Fruit fly (Drosophila melanogaster): Measurements from ENCODE around the gene Dyrk2.

Dyrk2 gene

dm6 chr2L:14157993-14158392, 75.9 kb downstream of the Dyrk2 start:
- no peak for TF ChIP-seq Clk (GFP tag; optimal IDR thresholded peaks at IDR 0.05)
- no peak for TF ChIP-seq CG12768 (GFP tag; optimal IDR thresholded peaks at IDR 0.05)
- TF ChIP-seq bab1 (GFP tag; optimal IDR thresholded peaks at IDR 0.05), result no peak
- TF ChIP-seq cic (GFP tag; optimal IDR thresholded peaks at IDR 0.05), result no peak
- no peak for TF ChIP-seq tj (GFP tag; optimal IDR thresholded peaks at IDR 0.05)
- no peak for TF ChIP-seq CG11617 (GFP tag; optimal IDR thresholded peaks at IDR 0.05)
- no peak for TF ChIP-seq CG7101 (tag; optimal IDR thresholded peaks at IDR 0.05)
- no peak for TF ChIP-seq cnc (optimal IDR thresholded peaks at IDR 0.05)
- no peak for TF ChIP-seq pad (GFP tag; optimal IDR thresholded peaks at IDR 0.05)
- TF ChIP-seq ovo (GFP tag; optimal IDR thresholded peaks at IDR 0.05), result no peak
- TF ChIP-seq Mnt (GFP tag; optimal IDR thresholded peaks at IDR 0.05), result no peak
- no peak for TF ChIP-seq CG5204 (GFP tag; optimal IDR thresholded peaks at IDR 0.05)
- TF ChIP-seq toe (GFP tag; optimal IDR thresholded peaks at IDR 0.05), result no peak
- no peak for TF ChIP-seq CG7045 (GFP tag; optimal IDR thresholded peaks at IDR 0.05)
- TF ChIP-seq Hr96 (GFP tag; optimal IDR thresholded peaks at IDR 0.05), result no peak
- TF ChIP-seq CG33017 (tag; optimal IDR thresholded peaks at IDR 0.05), result no peak
- TF ChIP-seq kay (GFP tag; ENCODE audit: borderline replicate concordance), result no peak

- TF ChIP-seq CG1620 (GFP tag; optimal IDR thresholded peaks at IDR 0.05) (no peak), bab1 (GFP tag; optimal IDR thresholded peaks at IDR 0.05) (no peak), tj (GFP tag; optimal IDR thresholded peaks at IDR 0.05) (no peak), CG7101 (tag; optimal IDR thresholded peaks at IDR 0.05) (no peak), CG11617 (GFP tag; optimal IDR thresholded peaks at IDR 0.05) (no peak), kay (GFP tag; ENCODE audit: borderline replicate concordance) (no peak), toe (GFP tag; optimal IDR thresholded peaks at IDR 0.05) (no peak), cnc (optimal IDR thresholded peaks at IDR 0.05) (no peak)
These were observed 87.6 kb downstream of the Dyrk2 start for dm6 chr2L:14146368-14146767.

DNA sequence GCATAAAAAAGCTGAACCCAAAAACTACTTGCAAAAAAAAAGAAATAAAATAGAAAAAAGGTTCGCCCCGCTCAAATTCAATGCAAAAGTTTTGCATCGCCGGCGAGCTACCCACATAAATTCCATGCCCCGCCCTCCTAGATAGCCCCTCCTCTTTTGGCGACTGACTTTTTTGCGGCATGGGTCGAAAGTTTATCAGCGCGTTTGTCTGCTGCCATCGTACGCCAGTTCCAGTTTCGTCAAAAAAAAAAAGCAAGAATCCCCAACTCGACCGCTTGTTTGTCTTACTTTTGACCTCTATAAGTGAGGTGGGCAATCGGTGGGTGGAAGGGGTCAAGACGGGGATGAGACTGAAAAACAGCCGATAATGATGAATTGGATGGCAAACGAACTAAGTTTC, 91.1 kb downstream of the Dyrk2 start:
- TF ChIP-seq CG7101 (tag; optimal IDR thresholded peaks at IDR 0.05), result no peak
- TF ChIP-seq CG1620 (GFP tag; optimal IDR thresholded peaks at IDR 0.05), result no peak
- no peak for TF ChIP-seq kay (GFP tag; ENCODE audit: borderline replicate concordance)
- TF ChIP-seq CG5204 (GFP tag; optimal IDR thresholded peaks at IDR 0.05), result no peak
- TF ChIP-seq Crg-1 (GFP tag; optimal IDR thresholded peaks at IDR 0.05), result no peak

DNA sequence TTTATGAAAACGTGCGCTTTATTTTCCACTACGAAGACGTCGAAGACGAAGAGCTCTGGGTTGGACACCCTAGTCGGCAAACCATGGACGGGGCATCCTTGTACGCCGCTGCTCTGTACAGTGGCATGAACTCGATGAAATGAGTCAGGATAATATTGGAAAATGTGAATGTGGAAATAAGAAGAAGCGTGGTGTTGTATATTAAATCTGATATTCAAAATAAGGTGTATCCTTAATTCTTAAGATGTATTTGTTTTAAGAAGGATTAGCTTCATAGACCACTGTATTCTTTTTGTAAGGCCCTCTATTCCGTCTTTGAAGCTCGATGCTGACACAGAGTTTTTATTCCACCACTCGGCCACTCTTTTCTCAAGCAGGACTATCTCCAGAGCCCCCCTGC, 92.7 kb downstream of the Dyrk2 start:
- TF ChIP-seq kay (GFP tag; ENCODE audit: borderline replicate concordance), result no peak
- no peak for TF ChIP-seq CG11617 (GFP tag; optimal IDR thresholded peaks at IDR 0.05)
- TF ChIP-seq bab1 (GFP tag; optimal IDR thresholded peaks at IDR 0.05), result no peak
- no peak for TF ChIP-seq cic (GFP tag; optimal IDR thresholded peaks at IDR 0.05)
- TF ChIP-seq Clk (GFP tag; optimal IDR thresholded peaks at IDR 0.05), result no peak
- no peak for TF ChIP-seq pad (GFP tag; optimal IDR thresholded peaks at IDR 0.05)
- no peak for TF ChIP-seq Mnt (GFP tag; optimal IDR thresholded peaks at IDR 0.05)
- no peak for TF ChIP-seq CG12768 (GFP tag; optimal IDR thresholded peaks at IDR 0.05)
- TF ChIP-seq CG14711 (tag; optimal IDR thresholded peaks at IDR 0.05), result no peak

dm6 chr2L:14136197-14136596, 97.7 kb downstream of the Dyrk2 start:
- no peak for TF ChIP-seq CG11617 (GFP tag; optimal IDR thresholded peaks at IDR 0.05)
- no peak for TF ChIP-seq tj (GFP tag; optimal IDR thresholded peaks at IDR 0.05)
- no peak for TF ChIP-seq kay (GFP tag; ENCODE audit: borderline replicate concordance)
- TF ChIP-seq CG7101 (tag; optimal IDR thresholded peaks at IDR 0.05), result no peak
- TF ChIP-seq bab1 (GFP tag; optimal IDR thresholded peaks at IDR 0.05), result no peak
- no peak for TF ChIP-seq CG1620 (GFP tag; optimal IDR thresholded peaks at IDR 0.05)
- no peak for TF ChIP-seq CG33017 (tag; optimal IDR thresholded peaks at IDR 0.05)
- no peak for TF ChIP-seq Hr96 (GFP tag; optimal IDR thresholded peaks at IDR 0.05)
- TF ChIP-seq cic (GFP tag; optimal IDR thresholded peaks at IDR 0.05), result no peak
- no peak for TF ChIP-seq pad (GFP tag; optimal IDR thresholded peaks at IDR 0.05)
- TF ChIP-seq Clk (GFP tag; optimal IDR thresholded peaks at IDR 0.05), result no peak
- TF ChIP-seq CG5204 (GFP tag; optimal IDR thresholded peaks at IDR 0.05), result no peak
